Fruit fly (Drosophila melanogaster) whole organism, wandering third instar larva: ENCODE results near the gene mira.

Experiments
- CG9705 ChIP-seq: fragments of 200-800 bp; sonication (Bioruptor generic); optimal IDR thresholded peaks from 2 replicates; lab custom pipeline; 2018; ENCODE audit warnings: missing biosample characterization, mild to moderate bottlenecking, missing genetic modification characterization
- Hr83 ChIP-seq: fragments of 200-300 bp; sonication (Bioruptor generic); optimal IDR thresholded peaks from 2 replicates; lab custom pipeline; 2016; ENCODE audit warnings: missing biosample characterization, mild to moderate bottlenecking, missing genetic modification characterization, moderate library complexity; ENCODE audit not compliant: poor library complexity, severe bottlenecking
- Jra ChIP-seq: sonication (Bioruptor generic); optimal IDR thresholded peaks from 2 replicates; lab custom pipeline; 2016; ENCODE audit warnings: missing biosample characterization, missing genetic modification characterization
- N ChIP-seq: fragments of >200 bp; optimal IDR thresholded peaks from 2 replicates; lab custom pipeline; 2018; ENCODE audit warnings: missing biosample characterization, missing external identifiers, missing genetic modification characterization
- br ChIP-seq: fragments of 200-800 bp; sonication (Bioruptor generic); optimal IDR thresholded peaks from 2 replicates; lab custom pipeline; 2016; ENCODE audit warnings: missing biosample characterization, missing genetic modification characterization
- dmrt93B ChIP-seq: fragments of 200-800 bp; sonication (Bioruptor generic); optimal IDR thresholded peaks from 2 replicates; lab custom pipeline; 2018; ENCODE audit warnings: missing biosample characterization, mild to moderate bottlenecking, missing genetic modification characterization
- ey ChIP-seq: fragments of 200-800 bp; sonication (Bioruptor generic); optimal IDR thresholded peaks from 2 replicates; lab custom pipeline; 2016; ENCODE audit warnings: missing biosample characterization, missing genetic modification characterization
- h ChIP-seq: fragments of 200-800 bp; sonication (Bioruptor generic); optimal IDR thresholded peaks from 3 replicates; lab custom pipeline; 2016; ENCODE audit warnings: missing biosample characterization, mild to moderate bottlenecking, missing genetic modification characterization

DNA sequence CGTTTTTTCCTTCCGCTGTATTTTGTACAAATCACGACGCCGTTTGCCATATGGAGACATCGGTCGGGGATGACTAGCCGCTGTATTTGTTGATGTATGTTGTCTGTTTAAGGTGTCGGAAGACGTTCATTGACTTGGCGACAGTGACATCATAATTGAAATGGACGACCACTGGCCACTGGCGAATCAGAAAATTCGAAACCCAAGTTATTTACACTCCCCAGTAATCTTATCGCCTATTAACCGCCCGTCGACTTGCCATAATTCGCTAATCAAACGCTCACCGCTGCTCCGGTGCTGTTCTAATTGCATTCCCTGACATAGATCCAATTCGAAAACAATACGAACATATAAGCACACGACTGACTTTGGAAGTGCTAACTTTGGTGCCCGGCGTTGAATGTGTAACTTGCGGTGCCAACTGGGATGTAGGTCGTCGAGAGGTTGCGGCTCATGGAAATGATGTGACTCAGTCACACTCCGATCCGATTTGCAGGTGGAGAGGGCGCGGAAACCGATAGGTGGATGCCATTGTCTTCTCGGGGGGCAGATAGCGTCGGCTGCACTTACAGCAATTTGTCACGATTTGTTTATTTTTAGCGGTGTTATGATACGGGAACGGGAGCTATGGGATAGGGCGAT lies 25.3 kb downstream of the mira start:
- TF ChIP-seq Jra (GFP tag; lab: Kevin White, UChicago), result no peak
- no peak for TF ChIP-seq CG9705 (GFP tag; lab: Kevin White, UChicago)
- TF ChIP-seq dmrt93B (GFP tag; lab: Kevin White, UChicago), result no peak
- TF ChIP-seq h, result no peak
- TF ChIP-seq ey (GFP tag; lab: Kevin White, UChicago), result no peak
- no peak for TF ChIP-seq Hr83 (GFP tag; lab: Kevin White, UChicago)
- TF ChIP-seq N (GFP tag; lab: Kevin White, UChicago), result no peak
- no peak for TF ChIP-seq br
